Fruit fly (Drosophila melanogaster) whole organism, prepupa: ENCODE measurements around the gene Scr.
A peak's percentile ranks its signal among the peaks of the same experiment; 100 is the strongest.

Experiments used
- Blimp-1 ChIP-seq: fragments of 200-800 bp; sonication (Bioruptor generic); optimal IDR thresholded peaks from 3 replicates; lab custom pipeline; 2017; ENCODE audit warnings: missing biosample characterization, missing genetic modification characterization, mild to moderate bottlenecking, moderate library complexity, missing genetic modification reagents
- CG10631 ChIP-seq: fragments of 200-800 bp; sonication (Bioruptor generic); optimal IDR thresholded peaks from 2 replicates; lab custom pipeline; 2016; ENCODE audit warnings: missing biosample characterization, missing genetic modification characterization
- CG10669 ChIP-seq: fragments of 200-800 bp; sonication (Bioruptor generic); optimal IDR thresholded peaks from 3 replicates; lab custom pipeline; 2018; ENCODE audit warnings: missing biosample characterization, mild to moderate bottlenecking, missing genetic modification characterization, moderate library complexity
- CG11762 ChIP-seq: fragments of 200-800 bp; sonication (Bioruptor generic); optimal IDR thresholded peaks from 3 replicates; lab custom pipeline; 2016; ENCODE audit warnings: missing biosample characterization, missing genetic modification characterization; ENCODE audit not compliant: insufficient read depth
- CG11902 ChIP-seq: fragments of 200-800 bp; sonication (Bioruptor generic); optimal IDR thresholded peaks from 3 replicates; lab custom pipeline; 2016; ENCODE audit warnings: missing biosample characterization, missing genetic modification characterization
- CG15336 ChIP-seq: fragments of 200-800 bp; sonication (Bioruptor generic); IDR thresholded peaks from 2 replicates; pipeline ENCODE4 v1.3.6; 2022; ENCODE audit warnings: missing biosample characterization, missing genetic modification characterization
- CG16779 ChIP-seq: fragments of 200-800 bp; sonication (Bioruptor generic); optimal IDR thresholded peaks from 3 replicates; lab custom pipeline; 2017; ENCODE audit warnings: missing biosample characterization, mild to moderate bottlenecking, missing genetic modification characterization
- CG3032 ChIP-seq: fragments of 200-800 bp; optimal IDR thresholded peaks from 2 replicates; lab custom pipeline; 2019; ENCODE audit warnings: missing biosample characterization, mild to moderate bottlenecking, missing genetic modification characterization, moderate library complexity
- CG32006 ChIP-seq: fragments of 200-800 bp; sonication (Bioruptor generic); optimal IDR thresholded peaks from 3 replicates; lab custom pipeline; 2017; ENCODE audit warnings: missing biosample characterization, mild to moderate bottlenecking, missing genetic modification characterization
- CG34406 ChIP-seq: fragments of 200-800 bp; sonication (Bioruptor generic); optimal IDR thresholded peaks from 3 replicates; lab custom pipeline; 2016; ENCODE audit warnings: missing biosample characterization, missing genetic modification characterization
- CG3919 ChIP-seq: fragments of 200-800 bp; sonication (Bioruptor generic); optimal IDR thresholded peaks from 3 replicates; lab custom pipeline; 2016; ENCODE audit warnings: missing biosample characterization, missing genetic modification characterization
- CG6808 ChIP-seq: fragments of 200-800 bp; sonication (Bioruptor generic); optimal IDR thresholded peaks from 3 replicates; lab custom pipeline; 2017; ENCODE audit warnings: missing biosample characterization, missing genetic modification characterization, mild to moderate bottlenecking, moderate library complexity, missing genetic modification reagents
- CG8119 ChIP-seq: fragments of 200-800 bp; sonication (Bioruptor generic); IDR thresholded peaks from 3 replicates; pipeline ENCODE4 v1.3.6; 2022; ENCODE audit warnings: missing biosample characterization, missing genetic modification characterization
- CG9139 ChIP-seq: fragments of 200-800 bp; sonication (Bioruptor generic); optimal IDR thresholded peaks from 3 replicates; lab custom pipeline; 2017; ENCODE audit warnings: missing biosample characterization, mild to moderate bottlenecking, missing genetic modification characterization
- Eip75B ChIP-seq: fragments of 200-800 bp; sonication (Bioruptor generic); optimal IDR thresholded peaks from 3 replicates; lab custom pipeline; 2016; ENCODE audit warnings: missing biosample characterization, missing genetic modification characterization
- Eip78C ChIP-seq: fragments of 200-800 bp; sonication (Bioruptor generic); peaks from one replicate; lab custom pipeline; 2016; ENCODE audit warnings: missing biosample characterization, missing genetic modification characterization
- Eip93F ChIP-seq: fragments of 200-800 bp; sonication (Bioruptor generic); optimal IDR thresholded peaks from 2 replicates; lab custom pipeline; 2016; ENCODE audit warnings: missing biosample characterization, mild to moderate bottlenecking, missing genetic modification characterization
- Ets21C ChIP-seq: fragments of 200-800 bp; sonication (Bioruptor generic); optimal IDR thresholded peaks from 3 replicates; lab custom pipeline; 2016; ENCODE audit warnings: missing biosample characterization, missing genetic modification characterization
- Gug ChIP-seq: fragments of 200-800 bp; sonication (Bioruptor generic); IDR thresholded peaks from 2 replicates; pipeline ENCODE4 v1.3.6; 2022; ENCODE audit warnings: missing biosample characterization, missing genetic modification characterization
- Hr38 ChIP-seq: sonication (Bioruptor generic); optimal IDR thresholded peaks from 2 replicates; lab custom pipeline; 2016; ENCODE audit warnings: missing biosample characterization, missing genetic modification characterization
- Met ChIP-seq: fragments of 200-800 bp; sonication (Bioruptor generic); optimal IDR thresholded peaks from 3 replicates; lab custom pipeline; 2016; ENCODE audit warnings: missing biosample characterization, missing genetic modification characterization
- Smox ChIP-seq: fragments of 200-800 bp; sonication (Bioruptor generic); optimal IDR thresholded peaks from 3 replicates; lab custom pipeline; 2016; ENCODE audit warnings: missing biosample characterization, missing genetic modification characterization
- Sox15 ChIP-seq: fragments of 200-800 bp; sonication (Bioruptor generic); optimal IDR thresholded peaks from 3 replicates; lab custom pipeline; 2016; ENCODE audit warnings: missing biosample characterization, missing genetic modification characterization
- acj6 ChIP-seq: fragments of 200-800 bp; sonication (Bioruptor generic); optimal IDR thresholded peaks from 3 replicates; lab custom pipeline; 2016; ENCODE audit warnings: missing biosample characterization, missing genetic modification characterization
- cyc ChIP-seq: fragments of 200-800 bp; sonication (Bioruptor generic); optimal IDR thresholded peaks from 3 replicates; lab custom pipeline; 2016; ENCODE audit warnings: missing biosample characterization, missing genetic modification characterization
- dac ChIP-seq: fragments of 200-800 bp; sonication (Bioruptor generic); optimal IDR thresholded peaks from 2 replicates; lab custom pipeline; 2017; ENCODE audit warnings: missing biosample characterization, mild to moderate bottlenecking, missing genetic modification characterization
- esn ChIP-seq: fragments of 200-800 bp; sonication (Bioruptor generic); optimal IDR thresholded peaks from 2 replicates; lab custom pipeline; 2016; ENCODE audit warnings: missing biosample characterization, mild to moderate bottlenecking, missing genetic modification characterization, moderate library complexity
- fkh ChIP-seq: fragments of 200-800 bp; sonication (Bioruptor generic); optimal IDR thresholded peaks from 3 replicates; lab custom pipeline; 2017; ENCODE audit warnings: missing biosample characterization, mild to moderate bottlenecking, missing genetic modification characterization, moderate library complexity
- lz ChIP-seq: fragments of 200-800 bp; sonication (Bioruptor generic); optimal IDR thresholded peaks from 3 replicates; lab custom pipeline; 2016; ENCODE audit warnings: missing biosample characterization, missing genetic modification characterization
- net ChIP-seq: fragments of 200-800 bp; sonication (Bioruptor generic); optimal IDR thresholded peaks from 3 replicates; lab custom pipeline; 2016; ENCODE audit warnings: missing biosample characterization, missing genetic modification characterization
- ss ChIP-seq, 2 experiments: fragments of 200-800 bp; sonication (Bioruptor generic); optimal IDR thresholded peaks; 2 replicates in 1 of 2; 3 replicates in 1 of 2; lab custom pipeline; 2017 to 2018; ENCODE audit warnings: mild to moderate bottlenecking in 2 of 2, missing biosample characterization in 2 of 2, missing genetic modification characterization in 2 of 2, moderate library complexity in 1 of 2
- svp ChIP-seq: fragments of 200-800 bp; sonication (Bioruptor generic); peaks from one replicate; lab custom pipeline; 2016; ENCODE audit warnings: missing biosample characterization, missing genetic modification characterization
- topi ChIP-seq: fragments of 200-800 bp; sonication (Bioruptor generic); optimal IDR thresholded peaks from 3 replicates; lab custom pipeline; 2016; ENCODE audit warnings: missing biosample characterization, missing genetic modification characterization

Gene Scr

dm6 chr3R:6838585-6838984 lies 11.2 kb downstream of the Scr start:
- TF ChIP-seq CG16779 (tag; lab: Kevin White, UChicago) (no peak), Hr38 (no peak), Blimp-1 (GFP tag; lab: Kevin White, UChicago) (no peak), CG11902 (GFP tag; lab: Kevin White, UChicago) (no peak), Ets21C (no peak), Eip93F (GFP tag; lab: Kevin White, UChicago) (no peak), dac (no peak), Gug (GFP tag; lab: Robert Waterston, UW) (no peak), cyc (GFP tag; lab: Kevin White, UChicago) (no peak), fkh (GFP tag; lab: Kevin White, UChicago) (no peak), lz (GFP tag; lab: Kevin White, UChicago) (no peak), CG10631 (GFP tag; lab: Kevin White, UChicago) (no peak)

DNA sequence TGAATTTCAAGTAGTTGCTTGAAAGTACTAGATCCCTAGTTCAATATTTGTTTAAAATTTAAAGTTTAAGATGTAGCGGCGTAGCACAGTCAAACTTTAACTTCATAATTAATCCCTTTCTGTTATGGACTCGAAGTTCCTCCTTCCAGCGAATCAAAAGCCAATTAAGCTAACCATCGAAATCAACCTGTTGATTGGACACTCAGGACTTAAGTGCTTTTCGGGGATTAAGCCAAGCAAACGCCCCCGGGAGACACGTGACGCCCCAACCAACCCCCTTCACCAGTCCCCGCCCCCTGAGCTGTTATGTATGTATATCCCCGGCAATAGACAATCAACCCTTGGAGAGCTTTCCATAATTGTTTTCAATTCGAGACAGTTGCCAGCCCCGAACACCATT lies 18.1 kb downstream of the Scr start:
- TF ChIP-seq CG32006 (GFP tag; lab: Kevin White, UChicago) (no peak), CG11762 (no peak), CG9139 (GFP tag; lab: Kevin White, UChicago) (no peak), CG3032 (tag; lab: Kevin White, UChicago) (no peak), Eip93F (GFP tag; lab: Kevin White, UChicago) (no peak), lz (GFP tag; lab: Kevin White, UChicago) (no peak), ss (GFP tag; optimal IDR thresholded peaks at IDR 0.05; lab: Kevin White, UChicago) (no peak)

- TF ChIP-seq esn (GFP tag; lab: Kevin White, UChicago) (no peak), Smox (GFP tag; lab: Kevin White, UChicago) (no peak), CG3032 (tag; lab: Kevin White, UChicago) (no peak), CG9139 (GFP tag; lab: Kevin White, UChicago) (no peak)
Observed at dm6 chr3R:6828272-6828671, 21.5 kb downstream of the Scr start.

DNA sequence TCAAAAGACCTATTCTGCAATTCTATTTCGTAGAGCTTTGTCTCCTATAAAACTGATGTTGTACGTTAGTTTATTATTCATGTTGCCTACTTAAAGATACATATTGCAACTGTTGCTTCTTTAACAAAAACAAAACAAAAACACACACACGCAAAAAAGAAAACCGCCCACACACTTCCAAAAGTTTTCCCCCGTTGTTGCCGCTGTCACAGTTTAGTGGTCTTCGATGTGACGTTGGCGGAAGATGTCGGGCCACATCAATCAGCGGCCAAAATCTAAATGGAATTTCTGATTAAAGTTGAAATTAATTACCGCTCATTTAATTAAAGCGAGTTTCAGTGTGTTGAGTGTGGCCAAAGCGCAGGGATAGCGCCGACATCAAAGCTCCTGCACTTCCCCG lies 22.9 kb downstream of the Scr start:
- TF ChIP-seq Blimp-1 (GFP tag; lab: Kevin White, UChicago), result no peak
- TF ChIP-seq topi (GFP tag; lab: Kevin White, UChicago), result no peak
- TF ChIP-seq acj6 (GFP tag; lab: Kevin White, UChicago), result no peak
- no peak for TF ChIP-seq Met (GFP tag; lab: Kevin White, UChicago)
- TF ChIP-seq Eip75B (GFP tag; lab: Kevin White, UChicago), result no peak
- TF ChIP-seq CG10669 (GFP tag; lab: Kevin White, UChicago), result no peak
- no peak for TF ChIP-seq CG15336 (GFP tag; lab: Robert Waterston, UW)
- TF ChIP-seq fkh (GFP tag; lab: Kevin White, UChicago), result no peak
- no peak for TF ChIP-seq CG3919 (GFP tag; lab: Kevin White, UChicago)

DNA sequence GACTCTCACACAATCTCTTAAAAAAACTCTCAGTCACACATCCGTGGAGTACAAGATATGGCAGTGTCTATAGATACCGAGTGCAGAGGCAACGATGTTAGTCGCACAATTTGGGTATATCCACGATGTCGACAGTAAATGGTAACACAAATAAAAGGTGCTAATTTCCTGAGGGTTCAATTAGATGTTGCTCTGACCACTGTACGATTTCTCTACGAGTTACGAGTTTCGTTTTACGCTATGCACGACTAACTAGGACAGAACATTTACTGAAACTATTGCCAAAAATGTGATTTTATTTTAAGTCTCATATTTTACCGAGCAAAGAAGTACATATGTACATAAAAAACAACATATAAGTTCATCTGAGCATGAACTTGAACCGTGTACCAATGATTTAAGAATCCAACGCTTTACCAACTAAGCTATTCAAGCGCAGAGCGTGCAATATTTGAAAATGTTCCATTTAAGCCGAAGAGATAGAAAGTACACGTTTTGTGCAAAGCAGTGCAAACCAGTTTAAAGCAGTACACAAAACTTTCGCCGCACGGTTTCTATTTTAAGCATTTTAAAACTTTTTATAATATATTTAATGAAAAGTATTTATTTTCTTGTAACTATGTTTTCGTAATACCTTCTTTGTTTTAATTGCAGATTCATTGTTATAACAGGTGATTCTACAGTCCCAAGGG lies 30.7 kb downstream of the Scr start:
- TF ChIP-seq Blimp-1 (GFP tag; lab: Kevin White, UChicago) (peak; percentile 2), svp (peak; percentile 36), fkh (GFP tag; lab: Kevin White, UChicago) (peak; percentile 22), Eip78C (GFP tag; lab: Kevin White, UChicago) (peak; percentile 51), CG8119 (GFP tag; lab: Robert Waterston, UW) (no peak), CG6808 (GFP tag; lab: Kevin White, UChicago) (no peak), CG34406 (GFP tag; lab: Kevin White, UChicago) (no peak), CG11762 (no peak), net (GFP tag; lab: Kevin White, UChicago) (no peak), Sox15 (GFP tag; lab: Kevin White, UChicago) (no peak), Smox (GFP tag; lab: Kevin White, UChicago) (no peak)
